Worm (Caenorhabditis elegans) whole organism, dauer: ENCODE results near the gene clec-208.
"Not testable (repeated sequence)": the region's sequence is repeated elsewhere in the genome, so short reads cannot be mapped to it uniquely, and the experiment has no call there.

Experiments
- unc-62 ChIP-seq: sonication (generic microtip); optimal IDR thresholded peaks from 2 replicates; lab custom pipeline; 2017; ENCODE audit warnings: missing biosample characterization, missing genetic modification reagents, missing genetic modification characterization

clec-208 gene

DNA sequence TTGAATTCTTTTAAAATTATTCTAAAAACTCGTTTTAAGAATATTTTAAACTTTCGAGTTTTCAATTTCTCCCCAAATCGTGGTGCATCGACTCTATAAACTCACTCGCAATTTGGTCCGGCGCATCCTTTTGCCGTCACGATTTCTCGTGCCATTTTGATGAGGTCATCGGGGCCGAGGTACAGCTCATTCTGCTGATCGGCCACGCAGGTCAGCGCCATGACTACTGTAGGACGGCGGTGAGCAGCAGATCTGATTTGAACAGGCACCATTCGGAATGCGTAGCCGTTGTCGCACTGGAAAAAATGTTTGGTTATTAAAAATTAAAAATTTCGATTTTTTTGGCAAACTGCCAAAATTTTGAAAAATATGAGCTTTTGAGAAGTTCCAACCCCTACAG lies 34.9 kb downstream of the clec-208 start:
- no peak for TF ChIP-seq unc-62 (GFP tag; lab: Kevin White, UChicago)

DNA sequence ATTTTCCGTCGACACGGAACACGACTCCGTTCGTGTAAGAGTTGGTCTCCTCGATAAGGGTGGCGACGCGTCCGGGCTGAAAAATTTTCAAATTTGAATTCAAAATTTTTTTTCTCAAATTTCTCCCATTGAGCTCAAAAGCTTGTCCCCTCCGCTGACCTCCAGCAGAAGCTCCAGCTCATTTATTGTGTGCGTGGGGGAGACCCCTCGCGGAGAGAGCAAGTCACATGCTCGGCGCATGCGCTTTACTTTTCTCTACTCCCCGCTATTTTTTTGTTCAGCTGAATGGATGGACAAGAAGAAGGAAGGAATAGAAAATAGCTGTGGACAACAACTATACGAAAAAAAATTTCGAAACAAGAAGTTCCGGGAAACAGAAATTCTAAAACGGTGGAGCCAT lies 35.8 kb downstream of the clec-208 start:
- no peak for TF ChIP-seq unc-62 (GFP tag; lab: Kevin White, UChicago)

DNA sequence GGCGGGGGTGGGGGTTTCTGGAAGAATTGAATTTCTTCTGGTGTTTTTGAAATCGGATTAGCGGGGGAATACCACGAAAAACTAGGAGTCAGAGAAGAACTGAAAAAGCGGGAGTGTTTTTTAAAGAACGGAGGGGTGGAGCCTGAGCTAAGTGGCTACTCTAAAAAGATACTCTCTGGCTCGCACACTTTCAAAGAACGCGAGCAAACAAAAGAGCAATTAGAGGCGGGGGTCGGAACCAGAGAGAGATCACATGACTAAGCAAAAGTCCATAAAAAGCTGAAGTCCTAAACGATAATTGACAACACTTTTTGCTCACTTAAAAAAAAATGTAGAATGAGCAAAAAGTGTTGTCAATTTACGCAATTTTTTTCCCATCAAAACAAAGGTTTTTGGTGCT lies 36.6 kb downstream of the clec-208 start:
- no peak for TF ChIP-seq unc-62 (GFP tag; lab: Kevin White, UChicago)

DNA sequence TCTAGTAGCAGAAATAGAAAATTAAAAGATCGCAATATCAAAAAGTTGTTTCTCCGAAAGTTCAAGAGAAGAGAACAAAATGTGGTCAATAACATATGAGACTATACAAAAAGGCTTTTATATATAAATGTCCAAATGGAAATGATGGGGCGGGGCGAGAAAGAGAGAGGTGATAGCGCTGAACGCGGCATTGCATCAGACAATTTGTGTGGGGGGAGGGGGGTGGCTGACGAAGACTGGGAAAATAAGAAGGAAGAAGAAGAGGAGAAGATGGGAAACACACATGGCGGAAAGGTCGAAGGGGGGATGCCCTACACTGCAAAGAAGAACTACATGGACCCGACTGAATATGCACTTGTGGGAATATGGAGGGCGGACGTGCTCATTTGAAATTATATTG lies 37.6 kb downstream of the clec-208 start:
- no peak for TF ChIP-seq unc-62 (GFP tag; lab: Kevin White, UChicago)

DNA sequence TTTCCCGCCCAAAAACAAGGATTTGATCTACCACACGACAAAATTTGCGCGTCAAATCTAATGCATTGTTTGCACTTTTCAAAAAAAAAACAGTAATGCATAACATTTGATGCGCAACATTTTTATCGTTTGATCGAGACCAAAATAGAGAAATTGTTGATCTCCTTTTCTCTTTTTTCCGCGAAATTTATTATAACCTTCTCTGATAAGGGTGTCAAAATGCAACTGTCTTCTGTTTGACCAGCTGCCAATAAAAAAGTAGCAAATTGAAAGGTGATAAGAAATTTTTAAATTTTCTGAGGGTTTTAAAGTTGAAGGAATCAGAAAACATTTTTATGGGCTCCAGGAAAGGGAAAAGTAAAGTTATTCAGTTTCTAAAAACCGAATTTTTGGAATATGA lies 39.3 kb downstream of the clec-208 start:
- no peak for TF ChIP-seq unc-62 (GFP tag; lab: Kevin White, UChicago)

DNA sequence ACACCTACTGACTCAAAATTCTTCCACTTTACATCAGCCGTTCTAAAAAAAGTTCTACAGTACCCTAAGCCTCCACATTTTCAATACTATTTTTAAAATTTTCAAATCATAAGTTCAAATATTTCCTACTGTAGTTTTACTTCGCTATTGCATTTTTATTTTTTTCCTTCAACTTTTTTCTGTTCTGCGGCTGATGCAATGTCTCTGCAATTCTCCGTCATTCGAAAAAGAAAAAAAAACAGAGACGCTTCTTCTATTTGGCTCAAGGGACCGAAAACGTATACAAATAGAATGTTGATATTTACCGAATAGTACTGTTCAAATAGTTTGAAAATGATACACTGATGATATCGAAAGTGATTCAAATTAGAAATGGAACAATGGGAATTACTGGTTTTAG lies 40.5 kb downstream of the clec-208 start:
- TF ChIP-seq unc-62 (GFP tag; lab: Kevin White, UChicago) = no peak

DNA sequence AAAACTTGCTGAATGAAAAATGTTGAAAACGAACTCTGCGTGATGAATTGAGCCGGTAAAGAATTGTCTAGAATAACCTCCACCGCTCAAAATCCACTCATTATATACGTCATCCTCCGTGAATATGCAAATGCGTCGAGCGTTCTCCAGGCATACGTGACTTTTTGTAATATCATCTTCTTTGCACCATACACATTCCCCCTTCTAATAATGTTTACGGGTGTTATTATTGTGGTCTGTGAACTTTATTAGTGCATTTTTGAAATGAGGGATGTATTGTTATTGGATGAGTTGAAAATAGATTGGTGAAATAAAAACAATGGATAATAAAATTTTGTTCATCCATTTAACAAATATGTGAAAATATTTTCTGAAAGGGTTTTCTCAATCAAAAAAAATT lies 42.2 kb downstream of the clec-208 start, which contains the start of gene F22F7.7:
Gene F22F7.7, minus strand, starts transcription at position 125 of the 400 bp plus-strand sequence.
- TF ChIP-seq unc-62 (GFP tag; lab: Kevin White, UChicago) = no peak

DNA sequence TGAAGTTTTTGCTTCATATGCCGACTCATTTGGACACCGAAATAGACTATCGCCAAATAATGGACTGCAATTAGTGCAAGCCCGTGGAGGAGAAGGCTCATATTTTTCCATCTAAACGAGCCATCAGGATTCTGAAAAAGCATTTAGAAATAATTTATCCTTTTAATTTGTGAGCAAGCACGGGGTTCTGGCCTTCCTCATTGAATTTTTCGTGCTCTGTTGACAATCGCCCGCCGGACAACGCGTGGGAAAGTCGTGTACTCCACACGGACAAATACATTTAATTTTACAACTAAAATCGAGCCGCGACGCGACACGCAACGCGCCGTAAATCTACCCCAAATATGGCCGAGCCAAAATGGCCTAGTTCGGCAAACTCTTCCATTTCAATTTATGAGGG lies 46.7 kb downstream of the clec-208 start, which contains the start of gene F22F7.12:
Gene F22F7.12, minus strand, starts transcription at position 101 of the 400 bp plus-strand sequence.
- TF ChIP-seq unc-62 (GFP tag; lab: Kevin White, UChicago) = not testable (repeated sequence)

DNA sequence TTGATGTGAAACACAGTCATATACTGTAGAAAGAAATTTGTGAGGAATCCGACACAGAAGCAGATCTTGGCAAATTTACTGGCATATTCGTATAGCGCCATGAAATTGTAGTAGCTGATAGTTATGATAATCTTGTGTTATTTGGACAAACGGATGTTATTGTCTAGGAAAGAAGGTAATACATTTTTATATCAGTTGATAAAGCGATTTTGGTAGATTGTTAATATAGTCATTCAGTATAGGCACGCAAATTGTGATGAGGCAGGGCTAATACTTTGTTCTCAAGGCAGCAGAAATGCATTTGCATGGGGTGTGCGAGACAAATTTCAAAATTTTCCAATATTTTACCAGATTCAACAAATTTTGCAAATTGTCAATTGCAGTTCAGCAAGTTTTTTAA lies 48.3 kb downstream of the clec-208 start, which contains the start of gene str-52:
Gene str-52, minus strand, starts transcription at position 101 of the 400 bp plus-strand sequence.
- TF ChIP-seq unc-62 (GFP tag; lab: Kevin White, UChicago) = no peak

DNA sequence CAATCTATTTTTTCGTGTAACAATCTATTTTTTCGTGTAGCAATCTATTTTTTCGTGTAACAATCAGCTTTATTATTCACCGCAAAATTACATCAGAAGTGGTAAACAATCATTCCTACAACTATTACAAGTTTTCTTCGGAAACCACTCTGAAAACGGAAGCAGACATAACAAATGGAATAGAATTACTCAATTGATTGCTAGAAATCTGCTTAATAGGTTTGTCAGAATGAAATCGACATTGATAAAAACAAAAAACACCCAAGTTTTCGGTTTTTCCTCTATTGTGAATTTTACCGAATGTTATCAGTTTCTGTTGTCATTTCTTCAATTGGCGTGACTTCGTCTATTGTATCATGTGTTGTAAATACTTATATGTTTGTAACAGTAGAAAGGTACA lies 49.0 kb downstream of the clec-208 start, which contains the start of gene srbc-20:
Gene srbc-20, plus strand, starts transcription at position 301 of the 400 bp plus-strand sequence.
- no peak for TF ChIP-seq unc-62 (GFP tag; lab: Kevin White, UChicago)
